Fruit fly (Drosophila melanogaster): ENCODE results near the gene RpS13.

RpS13 gene

dm6 chr2L:8325150-8325549, 39.3 kb downstream of the RpS13 start, which contains the start of gene CG7781 (continued):
- no peak for TF ChIP-seq Eip74EF (GFP tag; optimal IDR thresholded peaks at IDR 0.05)
- TF ChIP-seq ap (GFP tag; IDR thresholded peaks at IDR 0.05) = no peak; the same call in 1 of the 2 replicates
- TF ChIP-seq p53 (GFP tag; optimal IDR thresholded peaks at IDR 0.05) = no peak
- no peak for TF ChIP-seq CG15011 (GFP tag; optimal IDR thresholded peaks at IDR 0.05)
- TF ChIP-seq dmrt99B (tag; optimal IDR thresholded peaks at IDR 0.05) = no peak
- TF ChIP-seq CG12744 (GFP tag; optimal IDR thresholded peaks at IDR 0.05) = no peak
- TF ChIP-seq Taf1 (GFP tag; IDR thresholded peaks at IDR 0.05) = no peak
- no peak for TF ChIP-seq tx (GFP tag; optimal IDR thresholded peaks at IDR 0.05)
- 0 out of 3 replicates have a peak, but pooled peaks have one; percentile 52 for TF ChIP-seq ci (GFP tag; IDR thresholded peaks at IDR 0.05)
- no peak for TF ChIP-seq CG7357 (GFP tag; IDR thresholded peaks at IDR 0.05)
- TF ChIP-seq tgo (GFP tag; IDR thresholded peaks at IDR 0.05) = no peak
- 0 out of 2 replicates have a peak, but pooled peaks have one; percentile 40 for TF ChIP-seq CG7372 (GFP tag; IDR thresholded peaks at IDR 0.05)
- peak; percentile 77; the same call in 1 of the 4 replicates for TF ChIP-seq chinmo (GFP tag; IDR thresholded peaks at IDR 0.05; ENCODE audit: partially characterized antibody)
- no peak for TF ChIP-seq CG31388 (GFP tag; optimal IDR thresholded peaks at IDR 0.05)
- TF ChIP-seq CG7786 (GFP tag; optimal IDR thresholded peaks at IDR 0.05) = no peak
- no peak for TF ChIP-seq Tbp (GFP tag; optimal IDR thresholded peaks at IDR 0.05)
- no peak for TF ChIP-seq eyg (GFP tag; optimal IDR thresholded peaks at IDR 0.05)
- no peak for TF ChIP-seq CG4820 (GFP tag; optimal IDR thresholded peaks at IDR 0.05)
- no peak for TF ChIP-seq pzg (GFP tag; optimal IDR thresholded peaks at IDR 0.05)
- TF ChIP-seq dm (GFP tag; optimal IDR thresholded peaks at IDR 0.05) = no peak
- TF ChIP-seq CG12299 (tag; optimal IDR thresholded peaks at IDR 0.05) = no peak
- 0 out of 2 replicates have a peak, but pooled peaks have one; percentile 19 for TF ChIP-seq E2f1 (GFP tag; IDR thresholded peaks at IDR 0.05)
- TF ChIP-seq CG8290 (GFP tag; optimal IDR thresholded peaks at IDR 0.05) = no peak
- no peak for TF ChIP-seq CG8290 (tag; optimal IDR thresholded peaks at IDR 0.05)
- TF ChIP-seq CG18599 (GFP tag; optimal IDR thresholded peaks at IDR 0.05) = peak; percentile 7
- TF ChIP-seq Lhr (GFP tag; optimal IDR thresholded peaks at IDR 0.05) = no peak
- TF ChIP-seq toy (GFP tag; IDR thresholded peaks at IDR 0.05) = no peak
- TF ChIP-seq Rfx (GFP tag; IDR thresholded peaks at IDR 0.05) = 0 out of 2 replicates have a peak, but pooled peaks have one; percentile 19
- no peak for TF ChIP-seq pho (GFP tag; optimal IDR thresholded peaks at IDR 0.05)
- no peak for TF ChIP-seq knrl (GFP tag; IDR thresholded peaks at IDR 0.05; ENCODE audit: partially characterized antibody)
- no peak for TF ChIP-seq Drgx (GFP tag; IDR thresholded peaks at IDR 0.05)
- TF ChIP-seq org-1 (GFP tag; optimal IDR thresholded peaks at IDR 0.05) = no peak
- TF ChIP-seq Deaf1 (tag; optimal IDR thresholded peaks at IDR 0.05) = peak; percentile 91
- no peak for TF ChIP-seq fd96Cb (tag; optimal IDR thresholded peaks at IDR 0.05)
- no peak for TF ChIP-seq shn (GFP tag; optimal IDR thresholded peaks at IDR 0.05)
- TF ChIP-seq BEAF-32 (GFP tag; optimal IDR thresholded peaks at IDR 0.05) = no peak
- TF ChIP-seq GATAe (GFP tag; conservative IDR thresholded peaks at IDR 0.05) = no peak
- TF ChIP-seq HmgZ (tag; optimal IDR thresholded peaks at IDR 0.05) = no peak
- no peak for TF ChIP-seq Bteb2 (GFP tag; optimal IDR thresholded peaks at IDR 0.05)
- no peak for TF ChIP-seq CG2116 (GFP tag; optimal IDR thresholded peaks at IDR 0.05)
- TF ChIP-seq CG4424 (GFP tag; optimal IDR thresholded peaks at IDR 0.05) = no peak
- TF ChIP-seq CG4617 (GFP tag; optimal IDR thresholded peaks at IDR 0.05; ENCODE audit: borderline replicate concordance) = no peak
- TF ChIP-seq wor (GFP tag; IDR thresholded peaks at IDR 0.05) = no peak
- no peak for TF ChIP-seq CG16815 (GFP tag; optimal IDR thresholded peaks at IDR 0.05)
- TF ChIP-seq CG9932 (GFP tag; IDR thresholded peaks at IDR 0.05) = no peak
- 0 out of 2 replicates have a peak, but pooled peaks have one; percentile 24 for TF ChIP-seq slbo (GFP tag; IDR thresholded peaks at IDR 0.05)
- no peak for TF ChIP-seq CG10431 (GFP tag; optimal IDR thresholded peaks at IDR 0.05)
- no peak for TF ChIP-seq CG10654 (GFP tag; optimal IDR thresholded peaks at IDR 0.05)
- TF ChIP-seq CG31441 (GFP tag; IDR thresholded peaks at IDR 0.05) = no peak
- TF ChIP-seq Ets65A (GFP tag) = no peak
- TF ChIP-seq CG6683 (GFP tag; optimal IDR thresholded peaks at IDR 0.05) = no peak
- TF ChIP-seq tio (GFP tag; optimal IDR thresholded peaks at IDR 0.05) = no peak

All from whole organism, embryonic.